Fruit fly (Drosophila melanogaster): ENCODE measurements around the gene Apc.

Gene Apc

dm6 chr3R:28843776-28844610 lies 555 bp downstream of the Apc start:
- no peak for TF ChIP-seq CG17801 (GFP tag; optimal IDR thresholded peaks at IDR 0.05; ENCODE audit: partially characterized antibody)

DNA sequence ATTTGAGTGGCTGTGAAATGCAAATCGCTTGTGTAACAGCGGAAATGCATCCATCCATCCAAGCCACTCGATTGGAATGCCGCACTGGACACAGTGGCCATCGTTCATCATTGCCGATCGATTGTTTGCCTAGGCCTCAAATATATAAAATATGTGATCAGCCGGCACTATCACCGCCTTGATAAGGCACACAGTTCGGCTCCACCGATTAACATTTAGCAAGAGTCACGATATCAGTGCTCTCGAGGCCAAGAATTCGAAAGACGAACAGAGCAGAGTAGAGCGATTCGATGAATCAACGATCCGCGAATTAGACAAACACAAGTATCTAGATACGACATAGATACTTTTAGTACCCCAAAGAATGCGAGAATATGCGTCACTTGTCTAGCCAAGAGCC lies 2.1 kb downstream of the Apc start:
- TF ChIP-seq CG17801 (GFP tag; optimal IDR thresholded peaks at IDR 0.05; ENCODE audit: partially characterized antibody): no peak

DNA sequence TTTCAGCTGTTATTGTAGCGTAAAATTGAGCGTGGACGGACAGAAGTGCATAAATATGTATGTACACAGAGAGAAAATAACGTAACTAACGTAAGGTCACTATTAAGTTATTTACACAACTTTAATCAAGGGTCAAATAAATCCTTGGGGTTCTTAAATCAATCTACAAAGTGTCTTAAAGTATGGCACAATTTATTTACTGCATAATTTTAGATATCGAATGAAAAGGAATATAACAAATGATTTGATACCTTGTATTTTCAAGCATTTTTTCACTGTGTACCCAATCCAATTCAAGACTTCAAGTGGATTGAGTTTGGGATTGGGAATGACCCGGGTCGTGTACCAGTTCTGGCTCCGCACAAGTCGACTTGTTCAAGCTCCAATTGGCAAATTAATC lies 2.6 kb downstream of the Apc start:
- no peak for TF ChIP-seq CG17801 (GFP tag; optimal IDR thresholded peaks at IDR 0.05; ENCODE audit: partially characterized antibody)

- no peak for TF ChIP-seq CG17801 (GFP tag; optimal IDR thresholded peaks at IDR 0.05; ENCODE audit: partially characterized antibody)
These were observed 3.9 kb downstream of the Apc start for dm6 chr3R:28840620-28841019.

dm6 chr3R:28831626-28832267 lies 12.8 kb downstream of the Apc start, which contains the start of gene WASp:
TSS of gene WASp (minus strand) at chr3R:28832024.
- TF ChIP-seq CG17801 (GFP tag; optimal IDR thresholded peaks at IDR 0.05; ENCODE audit: partially characterized antibody): peak; percentile 31

DNA sequence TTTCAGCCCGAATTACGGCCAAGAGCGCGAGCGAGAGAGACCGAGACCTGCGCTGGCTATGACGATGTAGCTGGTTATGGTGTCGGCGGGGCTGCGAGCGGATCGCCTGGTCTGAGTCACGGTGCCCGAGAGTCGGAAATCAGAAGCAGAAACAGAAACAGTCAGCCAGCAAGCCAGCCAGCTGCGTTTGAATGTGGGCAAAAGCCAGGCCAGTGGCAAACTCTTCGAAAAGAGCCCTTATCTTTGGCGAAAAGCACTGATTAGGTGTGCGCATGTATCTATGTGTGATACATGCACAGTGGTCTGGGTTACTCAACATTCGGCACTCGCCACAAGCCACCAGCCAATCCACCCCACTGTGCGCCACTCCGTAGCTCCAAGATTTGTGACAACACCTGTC lies 13.4 kb downstream of the Apc start:
- no peak for TF ChIP-seq CG17801 (GFP tag; optimal IDR thresholded peaks at IDR 0.05; ENCODE audit: partially characterized antibody)

DNA sequence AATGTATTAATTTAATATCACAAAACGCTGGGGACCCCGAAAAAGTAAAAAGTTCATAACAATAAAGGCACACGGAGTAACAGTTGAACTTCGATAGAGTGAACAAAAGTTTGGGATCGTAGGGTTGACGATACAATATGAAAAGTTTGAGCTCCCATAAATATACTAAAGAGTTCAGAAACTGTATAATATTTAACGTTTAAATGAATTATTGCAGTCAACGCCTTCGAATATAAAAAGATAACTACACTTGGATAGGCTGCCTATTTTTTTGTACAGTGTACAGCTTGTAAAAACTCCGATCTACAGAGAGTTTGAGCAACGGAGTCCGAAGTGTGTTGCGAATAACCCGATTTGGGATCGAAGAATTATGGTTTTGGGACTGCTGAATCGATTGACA lies 13.8 kb downstream of the Apc start:
- no peak for TF ChIP-seq CG17801 (GFP tag; optimal IDR thresholded peaks at IDR 0.05; ENCODE audit: partially characterized antibody)

dm6 chr3R:28829328-28829916 lies 15.1 kb downstream of the Apc start:
- no peak for TF ChIP-seq CG17801 (GFP tag; optimal IDR thresholded peaks at IDR 0.05; ENCODE audit: partially characterized antibody)

DNA sequence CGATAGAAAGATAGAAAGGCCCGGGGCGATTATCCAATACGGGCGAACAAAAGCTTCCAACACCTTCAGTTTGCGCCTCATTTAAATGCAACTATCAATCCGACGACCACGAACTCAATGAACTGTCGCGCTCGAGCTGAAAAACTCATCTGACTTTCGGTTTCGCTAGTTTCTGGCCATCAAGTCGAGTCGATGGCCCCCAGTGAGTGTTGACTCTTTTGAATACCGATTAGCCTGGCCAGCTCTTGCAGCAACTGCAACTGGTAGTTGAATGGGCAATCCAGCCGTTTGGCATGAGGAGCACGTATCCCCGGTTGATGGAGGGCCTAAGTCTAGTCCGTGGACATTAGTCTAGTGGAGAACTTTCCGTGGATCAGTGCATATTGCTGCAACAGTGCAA lies 17.3 kb downstream of the Apc start:
- no peak for TF ChIP-seq CG17801 (GFP tag; optimal IDR thresholded peaks at IDR 0.05; ENCODE audit: partially characterized antibody)

- peak; percentile 80 for TF ChIP-seq CG17801 (GFP tag; optimal IDR thresholded peaks at IDR 0.05; ENCODE audit: partially characterized antibody)
These were observed 24.8 kb downstream of the Apc start, which contains the start of the genes CG1523 and CG1647 for dm6 chr3R:28819555-28820305. TSS of gene CG1523 (minus strand) at chr3R:28819668. TSS of gene CG1647 (plus strand) at chr3R:28820221.

dm6 chr3R:28811677-28812465 lies 32.7 kb downstream of the Apc start, which contains the start of gene Prp39:
TSS of gene Prp39 (plus strand) at chr3R:28812102.
- TF ChIP-seq CG17801 (GFP tag; optimal IDR thresholded peaks at IDR 0.05; ENCODE audit: partially characterized antibody): peak; percentile 20

DNA sequence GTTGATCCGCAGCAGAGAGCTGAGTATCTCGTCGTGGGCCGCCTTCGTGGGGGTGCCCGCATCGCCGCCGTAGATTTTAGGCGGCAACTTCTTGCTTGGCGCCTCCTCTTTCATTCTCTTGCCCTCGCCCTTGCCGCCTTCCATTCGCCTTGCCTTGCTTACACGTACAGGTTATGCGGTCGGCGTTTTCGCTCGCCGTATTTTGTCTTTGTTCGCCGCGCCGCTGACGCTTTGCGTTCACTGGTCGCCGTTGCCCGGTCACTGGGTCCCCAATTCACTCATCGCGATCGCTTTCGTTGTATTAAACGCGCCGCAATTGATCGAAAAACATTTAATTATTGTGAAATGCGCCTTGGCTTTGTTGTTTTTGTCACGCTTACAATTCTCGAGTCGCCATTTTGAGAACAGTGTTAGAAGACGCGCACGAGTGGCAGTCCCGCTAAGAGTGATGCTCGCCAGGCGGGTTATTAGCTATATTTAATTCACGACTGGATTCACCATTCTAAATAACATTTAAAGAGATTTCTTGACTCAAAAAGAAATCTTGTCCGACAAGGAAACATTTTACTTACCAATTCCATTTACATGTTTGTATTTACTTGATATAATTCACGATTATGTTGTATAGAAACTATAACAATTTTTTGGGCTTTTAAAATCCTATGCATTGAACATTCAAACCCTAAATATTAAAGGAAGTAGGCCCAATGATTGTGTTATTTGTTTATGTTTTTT lies 33.4 kb downstream of the Apc start, which contains the start of gene wdn:
Gene wdn, minus strand, starts transcription at position 396 of the 735 bp plus-strand sequence.
- TF ChIP-seq CG17801 (GFP tag; optimal IDR thresholded peaks at IDR 0.05; ENCODE audit: partially characterized antibody): no peak

DNA sequence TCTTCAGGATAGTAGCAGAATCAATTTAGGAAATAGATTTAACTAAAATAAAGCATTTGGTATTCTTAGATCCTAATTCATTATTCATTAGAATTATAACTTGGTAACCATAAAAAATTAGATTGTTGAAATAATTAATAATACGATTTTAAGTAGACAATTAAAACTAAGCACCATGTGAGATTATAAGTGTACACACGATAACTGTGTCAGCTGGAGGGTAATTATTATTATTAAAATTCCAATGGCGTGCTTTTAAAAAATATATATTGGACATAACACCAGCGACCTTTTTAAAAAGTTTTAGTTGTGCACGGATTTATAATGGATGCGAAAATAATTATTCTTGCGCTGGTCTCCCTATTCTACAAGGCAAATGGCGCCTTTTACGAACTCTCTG lies 38.1 kb downstream of the Apc start, which contains the start of gene CheB98a:
Gene CheB98a, plus strand, starts transcription at position 301 of the 400 bp plus-strand sequence.
- TF ChIP-seq CG17801 (GFP tag; optimal IDR thresholded peaks at IDR 0.05; ENCODE audit: partially characterized antibody): no peak

Data from ovary, adult (tissue).